Worm (Caenorhabditis elegans) whole organism, L1 larva: ENCODE results near the gene dkf-2.

Experiments
- elt-2 ChIP-seq: sonication (generic microtip); optimal IDR thresholded peaks from 2 replicates; lab custom pipeline; 2016; ENCODE audit warnings: missing genetic modification characterization, mild to moderate bottlenecking, inconsistent platforms, missing compliant biosample characterization, missing genetic modification reagents
- hlh-17 ChIP-seq: fragments of 200-800 bp; sonication (Bioruptor generic); optimal IDR thresholded peaks from 2 replicates; lab custom pipeline; 2018; ENCODE audit warnings: missing genetic modification characterization, mild to moderate bottlenecking, missing compliant biosample characterization, moderate library complexity, borderline replicate concordance
- lin-13 ChIP-seq: fragments of 150-350 bp; optimal IDR thresholded peaks from 2 replicates; lab custom pipeline; 2014; ENCODE audit warnings: missing biosample characterization, missing genetic modification reagents, missing genetic modification characterization
- lin-39 ChIP-seq: fragments of 150-350 bp; optimal IDR thresholded peaks from 2 replicates; lab custom pipeline; 2014; ENCODE audit warnings: missing biosample characterization, missing genetic modification reagents, missing genetic modification characterization
- nhr-76 ChIP-seq: sonication (generic microtip); optimal IDR thresholded peaks from 2 replicates; lab custom pipeline; 2017; ENCODE audit warnings: missing biosample characterization, missing genetic modification characterization
- nhr-77 ChIP-seq: fragments of 150-350 bp; optimal IDR thresholded peaks from 2 replicates; lab custom pipeline; 2014; ENCODE audit warnings: missing biosample characterization, missing genetic modification characterization
- rnt-1 ChIP-seq: sonication (generic microtip); optimal IDR thresholded peaks from 2 replicates; lab custom pipeline; 2016; ENCODE audit warnings: mild to moderate bottlenecking, missing genetic modification characterization, moderate library complexity, missing compliant biosample characterization
- snpc-4 ChIP-seq: fragments of 150-350 bp; optimal IDR thresholded peaks from 2 replicates; lab custom pipeline; 2014; ENCODE audit warnings: missing biosample characterization, missing genetic modification characterization
- ztf-11 ChIP-seq, 2 experiments: sonication (generic microtip); optimal IDR thresholded peaks; 2 replicates each; lab custom pipeline; 2016 to 2017; ENCODE audit warnings: missing genetic modification characterization in 2 of 2, missing biosample characterization in 1 of 2, missing compliant biosample characterization in 1 of 2
- ztf-4 ChIP-seq: fragments of 150-350 bp; optimal IDR thresholded peaks from 2 replicates; lab custom pipeline; 2014; ENCODE audit warnings: missing biosample characterization, missing genetic modification characterization

ce11 chrV:16794079-16794478, 46.7 kb downstream of the dkf-2 start:
- TF ChIP-seq snpc-4 (tag; lab: Kevin White, UChicago) (no peak), rnt-1 (tag; lab: Kevin White, UChicago) (no peak), elt-2 (tag; lab: Kevin White, UChicago) (no peak), hlh-17 (GFP tag; lab: Kevin White, UChicago) (no peak), lin-13 (GFP tag; lab: Kevin White, UChicago) (no peak), nhr-76 (tag; lab: Kevin White, UChicago) (no peak), nhr-77 (no peak), ztf-4 (tag; lab: Kevin White, UChicago) (no peak), ztf-11 (tag; optimal IDR thresholded peaks at IDR 0.05; lab: Kevin White, UChicago) (no peak), lin-39 (tag; lab: Kevin White, UChicago) (no peak)
